Fruit fly (Drosophila melanogaster) whole organism, embryonic: ENCODE data around the gene CG14659.
A peak's percentile ranks its signal among the peaks of the same experiment; 100 is the strongest.

Experiments used
- Atf3 ChIP-seq: fragments of 200-800 bp; sonication (Bioruptor generic); optimal IDR thresholded peaks from 3 replicates; lab custom pipeline; 2016; ENCODE audit warnings: missing biosample characterization, missing genetic modification characterization
- BEAF-32 ChIP-seq: fragments of 200-800 bp; sonication (Bioruptor generic); optimal IDR thresholded peaks from 3 replicates; lab custom pipeline; 2017; ENCODE audit warnings: missing biosample characterization, missing genetic modification characterization, mild to moderate bottlenecking, moderate library complexity, missing genetic modification reagents
- CG10321 ChIP-seq: fragments of 200-800 bp; sonication (Bioruptor generic); IDR thresholded peaks from 2 replicates; pipeline ENCODE4 v1.3.6; 2022; ENCODE audit warnings: missing biosample characterization, missing genetic modification characterization
- CG10959 ChIP-seq: fragments of 200-800 bp; sonication (Bioruptor generic); IDR thresholded peaks from 2 replicates; pipeline ENCODE4 v1.3.6; 2022; ENCODE audit warnings: missing biosample characterization, missing genetic modification characterization
- CG11085 ChIP-seq: fragments of 200-800 bp; sonication (Bioruptor generic); IDR thresholded peaks from 2 replicates; pipeline ENCODE4 v1.3.6; 2022; ENCODE audit warnings: missing biosample characterization, missing genetic modification characterization
- CG11247 ChIP-seq: fragments of 200-800 bp; sonication (Bioruptor generic); IDR thresholded peaks from 2 replicates; pipeline ENCODE4 v1.3.6; 2022; ENCODE audit warnings: missing biosample characterization, missing genetic modification characterization
- CG11504 ChIP-seq: fragments of 200-800 bp; sonication (Bioruptor generic); optimal IDR thresholded peaks from 3 replicates; lab custom pipeline; 2019; ENCODE audit warnings: missing biosample characterization, mild to moderate bottlenecking, missing genetic modification characterization, moderate library complexity
- CG12942 ChIP-seq: fragments of 200-800 bp; sonication (Bioruptor generic); optimal IDR thresholded peaks from 3 replicates; lab custom pipeline; 2016; ENCODE audit warnings: missing biosample characterization, missing genetic modification characterization
- CG15269 ChIP-seq: fragments of 200-800 bp; sonication (Bioruptor generic); optimal IDR thresholded peaks from 2 replicates; lab custom pipeline; 2018; ENCODE audit warnings: missing biosample characterization, mild to moderate bottlenecking, missing genetic modification characterization, moderate library complexity
- CG15514 ChIP-seq: fragments of 200-800 bp; sonication (Bioruptor generic); optimal IDR thresholded peaks from 3 replicates; lab custom pipeline; 2017; ENCODE audit warnings: missing biosample characterization, missing genetic modification characterization, mild to moderate bottlenecking, moderate library complexity, missing genetic modification reagents
- CG15696 ChIP-seq: fragments of 200-800 bp; sonication (Bioruptor generic); optimal IDR thresholded peaks from 2 replicates; lab custom pipeline; 2019; ENCODE audit warnings: missing biosample characterization, mild to moderate bottlenecking, missing genetic modification characterization, moderate library complexity
- CG1602 ChIP-seq: fragments of 200-800 bp; sonication (Bioruptor generic); optimal IDR thresholded peaks from 3 replicates; lab custom pipeline; 2016; ENCODE audit warnings: missing biosample characterization, missing genetic modification characterization
- CG1647 ChIP-seq: fragments of 200-800 bp; sonication (Bioruptor generic); optimal IDR thresholded peaks from 3 replicates; lab custom pipeline; 2016; ENCODE audit warnings: missing biosample characterization, missing genetic modification characterization
- CG18764 ChIP-seq: fragments of 200-800 bp; sonication (Bioruptor generic); optimal IDR thresholded peaks from 3 replicates; lab custom pipeline; 2016; ENCODE audit warnings: missing biosample characterization, missing genetic modification characterization
- CG2712 ChIP-seq: fragments of 200-800 bp; optimal IDR thresholded peaks from 3 replicates; lab custom pipeline; 2019; ENCODE audit warnings: missing biosample characterization, mild to moderate bottlenecking, missing genetic modification characterization, moderate library complexity
- CG3163 ChIP-seq: fragments of 200-800 bp; sonication (Bioruptor generic); optimal IDR thresholded peaks from 3 replicates; lab custom pipeline; 2016; ENCODE audit warnings: missing biosample characterization, missing genetic modification characterization
- CG6175 ChIP-seq: fragments of 200-800 bp; sonication (Bioruptor generic); IDR thresholded peaks from 3 replicates; pipeline ENCODE4 v1.3.6; 2022; ENCODE audit warnings: missing biosample characterization, missing genetic modification characterization
- CG6683 ChIP-seq: fragments of 200-800 bp; sonication (Bioruptor generic); optimal IDR thresholded peaks from 2 replicates; lab custom pipeline; 2017; ENCODE audit warnings: missing biosample characterization, mild to moderate bottlenecking, missing genetic modification characterization, missing genetic modification reagents
- CG8290 ChIP-seq, 3 experiments: fragments of 200-800 bp; sonication (Bioruptor generic); optimal IDR thresholded peaks; 2 replicates each; lab custom pipeline; 2016 to 2019; ENCODE audit warnings: missing biosample characterization in 3 of 3, missing genetic modification characterization in 3 of 3, mild to moderate bottlenecking in 2 of 3, moderate library complexity in 1 of 3
- CoRest ChIP-seq: fragments of 200-800 bp; sonication (Bioruptor generic); optimal IDR thresholded peaks from 3 replicates; lab custom pipeline; 2018; ENCODE audit warnings: missing biosample characterization, mild to moderate bottlenecking, missing genetic modification characterization, moderate library complexity
- Doc2 ChIP-seq: fragments of 200-800 bp; sonication (Bioruptor generic); IDR thresholded peaks from 2 replicates; pipeline ENCODE4 v1.3.6; 2022; ENCODE audit warnings: missing biosample characterization, missing genetic modification characterization
- Ets97D ChIP-seq: fragments of 200-800 bp; sonication (Bioruptor generic); optimal IDR thresholded peaks from 3 replicates; lab custom pipeline; 2016; ENCODE audit warnings: missing biosample characterization, missing genetic modification characterization
- Gug ChIP-seq: fragments of 200-800 bp; sonication (Bioruptor generic); IDR thresholded peaks from 4 replicates; pipeline ENCODE4 v1.3.6; 2022; ENCODE audit warnings: missing biosample characterization, missing genetic modification characterization
- H2.0 ChIP-seq: fragments of 200-800 bp; sonication (Bioruptor generic); IDR thresholded peaks from 2 replicates; pipeline ENCODE4 v1.3.6; 2022; ENCODE audit warnings: missing biosample characterization, missing genetic modification characterization
- HHEX ChIP-seq: fragments of 200-800 bp; sonication (Bioruptor generic); optimal IDR thresholded peaks from 3 replicates; lab custom pipeline; 2017; ENCODE audit warnings: missing biosample characterization, mild to moderate bottlenecking, missing genetic modification characterization, missing genetic modification reagents
- Hr78 ChIP-seq, 2 experiments: fragments of 200-800 bp in 1 of 2; fragments of >200 bp in 1 of 2; sonication (Bioruptor generic) in 1 of 2; optimal IDR thresholded peaks; 2 replicates each; lab custom pipeline; 2017 to 2019; ENCODE audit warnings: missing biosample characterization in 2 of 2, missing genetic modification characterization in 2 of 2, mild to moderate bottlenecking in 1 of 2, moderate library complexity in 1 of 2
- Lim3 ChIP-seq: fragments of 200-800 bp; sonication (Bioruptor generic); IDR thresholded peaks from 2 replicates; pipeline ENCODE4 v1.3.6; 2022; ENCODE audit warnings: missing biosample characterization, missing genetic modification characterization
- Mad ChIP-seq: fragments of 200-800 bp; sonication (Bioruptor generic); optimal IDR thresholded peaks from 2 replicates; lab custom pipeline; 2016; ENCODE audit warnings: missing biosample characterization, missing genetic modification characterization
- Oli ChIP-seq: fragments of 200-800 bp; sonication (Bioruptor generic); optimal IDR thresholded peaks from 2 replicates; lab custom pipeline; 2018; ENCODE audit warnings: missing biosample characterization, mild to moderate bottlenecking, missing genetic modification characterization, moderate library complexity
- Scr ChIP-seq: fragments of 200-800 bp; sonication (Bioruptor generic); IDR thresholded peaks from 2 replicates; pipeline ENCODE4 v1.3.6; 2022; ENCODE audit warnings: missing biosample characterization, missing genetic modification characterization; ENCODE audit not compliant: partially characterized antibody
- ac ChIP-seq: fragments of 200-800 bp; sonication (Bioruptor generic); optimal IDR thresholded peaks from 3 replicates; lab custom pipeline; 2017; ENCODE audit warnings: missing biosample characterization, mild to moderate bottlenecking, missing genetic modification characterization
- ara ChIP-seq: fragments of 200-800 bp; sonication (Bioruptor generic); IDR thresholded peaks from 2 replicates; pipeline ENCODE4 v1.3.6; 2022; ENCODE audit warnings: missing biosample characterization, missing genetic modification characterization
- ase ChIP-seq: fragments of 200-800 bp; sonication (Bioruptor generic); IDR thresholded peaks from 3 replicates; pipeline ENCODE4 v1.3.6; 2022; ENCODE audit warnings: missing biosample characterization, missing genetic modification characterization
- bowl ChIP-seq: fragments of 200-800 bp; sonication (Bioruptor generic); IDR thresholded peaks from 2 replicates; pipeline ENCODE4 v1.3.6; 2022; ENCODE audit warnings: missing biosample characterization, missing genetic modification characterization
- disco-r ChIP-seq: fragments of 200-800 bp; sonication (Bioruptor generic); optimal IDR thresholded peaks from 2 replicates; lab custom pipeline; 2016; ENCODE audit warnings: missing biosample characterization, missing genetic modification characterization
- eve ChIP-seq, 2 experiments: fragments of >200 bp; optimal IDR thresholded peaks; 2 replicates each; lab custom pipeline; 2017; ENCODE audit warnings: missing biosample characterization in 2 of 2, missing genetic modification characterization in 2 of 2
- ftz-f1 ChIP-seq: fragments of 200-800 bp; sonication (Bioruptor generic); optimal IDR thresholded peaks from 2 replicates; lab custom pipeline; 2016; ENCODE audit warnings: missing biosample characterization, missing genetic modification characterization
- gcm ChIP-seq: fragments of 200-800 bp; sonication (Bioruptor generic); optimal IDR thresholded peaks from 2 replicates; lab custom pipeline; 2019; ENCODE audit warnings: missing biosample characterization, mild to moderate bottlenecking, missing genetic modification characterization, moderate library complexity
- gem ChIP-seq: fragments of 200-800 bp; sonication (Bioruptor generic); optimal IDR thresholded peaks from 2 replicates; lab custom pipeline; 2019; ENCODE audit warnings: missing biosample characterization, mild to moderate bottlenecking, missing genetic modification characterization, moderate library complexity
- gt ChIP-seq: fragments of 200-800 bp; sonication (Bioruptor generic); IDR thresholded peaks from 2 replicates; pipeline ENCODE4 v1.3.6; 2022; ENCODE audit warnings: missing biosample characterization, missing genetic modification characterization
- hkb ChIP-seq, 2 experiments: fragments of 200-800 bp in 1 of 2; fragments of >200 bp in 1 of 2; sonication (Bioruptor generic) in 1 of 2; IDR thresholded peaks in 1 of 2; optimal IDR thresholded peaks in 1 of 2; 2 replicates each; pipeline versions ENCODE4 v1.3.6 to Lab custom; 2017 to 2022; ENCODE audit warnings: missing biosample characterization in 1 of 2, missing genetic modification characterization in 1 of 2
- ind ChIP-seq: fragments of 200-800 bp; sonication (Bioruptor generic); optimal IDR thresholded peaks from 3 replicates; lab custom pipeline; 2016; ENCODE audit warnings: missing biosample characterization, missing genetic modification characterization
- inv ChIP-seq: fragments of 200-800 bp; sonication (Bioruptor generic); IDR thresholded peaks from 2 replicates; pipeline ENCODE4 v1.3.6; 2022; ENCODE audit warnings: missing biosample characterization, missing genetic modification characterization; ENCODE audit not compliant: partially characterized antibody
- jumu ChIP-seq: fragments of 200-800 bp; sonication (Bioruptor generic); optimal IDR thresholded peaks from 3 replicates; lab custom pipeline; 2016; ENCODE audit warnings: missing biosample characterization, missing genetic modification characterization
- nau ChIP-seq: fragments of 200-800 bp; sonication (Bioruptor generic); optimal IDR thresholded peaks from 3 replicates; lab custom pipeline; 2017; ENCODE audit warnings: missing biosample characterization, mild to moderate bottlenecking, missing genetic modification characterization, missing genetic modification reagents
- nerfin-1 ChIP-seq: fragments of 200-800 bp; sonication (Bioruptor generic); optimal IDR thresholded peaks from 3 replicates; lab custom pipeline; 2019; ENCODE audit warnings: missing biosample characterization, mild to moderate bottlenecking, missing genetic modification characterization, moderate library complexity
- pros ChIP-seq: fragments of 200-800 bp; sonication (Bioruptor generic); optimal IDR thresholded peaks from 3 replicates; lab custom pipeline; 2019; ENCODE audit warnings: missing biosample characterization, mild to moderate bottlenecking, missing genetic modification characterization, moderate library complexity
- row ChIP-seq: fragments of 200-800 bp; sonication (Bioruptor generic); IDR thresholded peaks from 3 replicates; pipeline ENCODE4 v1.3.6; 2022; ENCODE audit warnings: missing biosample characterization, missing genetic modification characterization
- shn ChIP-seq: fragments of 200-800 bp; sonication (Bioruptor generic); optimal IDR thresholded peaks from 3 replicates; lab custom pipeline; 2016; ENCODE audit warnings: missing biosample characterization, missing genetic modification characterization
- trh ChIP-seq: fragments of 200-800 bp; sonication (Bioruptor generic); optimal IDR thresholded peaks from 2 replicates; lab custom pipeline; 2016; ENCODE audit warnings: missing biosample characterization, missing genetic modification characterization

The CG14659 gene

dm6 chr3R:4806318-4806757, 24.8 kb downstream of the CG14659 start (continued):
- TF ChIP-seq gem (tag; lab: Kevin White, UChicago) (peak; percentile 45), CG1647 (GFP tag; lab: Kevin White, UChicago) (peak; percentile 55), CG6175 (GFP tag; lab: Robert Waterston, UW) (no peak), shn (GFP tag; lab: Kevin White, UChicago) (peak; percentile 62), CG1602 (GFP tag; lab: Kevin White, UChicago) (no peak), bowl (no peak), CG10321 (GFP tag; lab: Robert Waterston, UW) (0 out of 2 replicates have a peak, but pooled peaks have one; percentile 4), Hr78 (GFP tag; optimal IDR thresholded peaks at IDR 0.05; lab: Kevin White, UChicago) (no peak), ac (GFP tag; lab: Kevin White, UChicago) (peak; percentile 71), hkb (optimal IDR thresholded peaks at IDR 0.05; lab: Kevin White, UChicago) (no peak), hkb (GFP tag; IDR thresholded peaks at IDR 0.05; lab: Robert Waterston, UW) (peak; percentile 80), CoRest (tag; lab: Kevin White, UChicago) (peak; percentile 1), CG11085 (GFP tag; lab: Robert Waterston, UW) (no peak), Mad (GFP tag; lab: Kevin White, UChicago) (peak; percentile 24), gcm (GFP tag; lab: Kevin White, UChicago) (peak; percentile 70), CG15514 (GFP tag; lab: Kevin White, UChicago) (peak; percentile 75), Lim3 (GFP tag; lab: Robert Waterston, UW) (no peak), Scr (GFP tag; lab: Robert Waterston, UW) (no peak), jumu (GFP tag; lab: Kevin White, UChicago) (no peak), ind (GFP tag; lab: Kevin White, UChicago) (no peak), ftz-f1 (peak; percentile 33), CG3163 (GFP tag; lab: Kevin White, UChicago) (peak; percentile 63), eve (GFP tag; optimal IDR thresholded peaks at IDR 0.05; lab: Kevin White, UChicago) (no peak), CG12942 (peak; percentile 24), Ets97D (GFP tag; lab: Kevin White, UChicago) (no peak), Atf3 (GFP tag; lab: Kevin White, UChicago) (no peak), trh (GFP tag; lab: Kevin White, UChicago) (peak; percentile 22), CG8290 (GFP tag; optimal IDR thresholded peaks at IDR 0.05; lab: Kevin White, UChicago) (peak; percentile 49), CG8290 (tag; optimal IDR thresholded peaks at IDR 0.05; lab: Kevin White, UChicago) (peak; percentile 53 to 63), row (GFP tag; lab: Robert Waterston, UW) (no peak; the same call in 2 of the 3 replicates), nerfin-1 (tag; lab: Kevin White, UChicago) (peak; percentile 55), Oli (tag; lab: Kevin White, UChicago) (peak; percentile 11), gt (no peak), CG11247 (no peak), Gug (no peak), H2.0 (GFP tag; lab: Robert Waterston, UW) (no peak), BEAF-32 (no peak), ase (peak; percentile 14; the same call in 1 of the 3 replicates), CG15696 (tag; lab: Kevin White, UChicago) (peak; percentile 34), HHEX (peak; percentile 80), pros (GFP tag; lab: Kevin White, UChicago) (no peak), CG11504 (tag; lab: Kevin White, UChicago) (peak; percentile 50), CG2712 (tag; lab: Kevin White, UChicago) (peak; percentile 27), disco-r (GFP tag; lab: Kevin White, UChicago) (peak; percentile 54), ara (GFP tag; lab: Robert Waterston, UW) (no peak), CG6683 (GFP tag; lab: Kevin White, UChicago) (peak; percentile 59), inv (GFP tag; lab: Robert Waterston, UW) (no peak), Doc2 (GFP tag; lab: Robert Waterston, UW) (no peak), CG15269 (tag; lab: Kevin White, UChicago) (peak; percentile 42), nau (peak; percentile 91), CG10959 (GFP tag; lab: Robert Waterston, UW) (no peak), CG18764 (GFP tag; lab: Kevin White, UChicago) (peak; percentile 57)
